Worm (Caenorhabditis elegans): Measurements from ENCODE around the gene C52B9.10.

DNA sequence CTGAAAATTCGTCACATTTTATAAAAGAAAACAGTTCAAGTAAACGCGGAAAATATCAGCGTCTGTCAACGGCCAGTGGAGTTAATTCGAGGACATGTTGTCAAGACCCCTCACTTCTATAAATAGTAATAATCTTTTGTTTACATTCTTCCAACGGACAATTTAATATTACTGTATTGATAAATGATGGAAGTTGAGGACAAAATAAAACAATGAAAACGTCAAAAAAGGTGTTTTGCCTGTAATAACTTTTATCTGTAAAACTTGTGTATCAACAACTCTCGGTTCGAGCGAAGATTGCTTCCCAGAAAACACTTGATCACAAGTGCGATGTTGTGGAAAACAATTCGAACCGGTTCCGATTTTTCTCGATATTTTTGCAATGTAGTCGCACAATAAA, 25.3 kb upstream of the C52B9.10 start:
- TF ChIP-seq B0310.2 (tag; optimal IDR thresholded peaks at IDR 0.05) = no peak
- no peak for TF ChIP-seq ama-1 (optimal IDR thresholded peaks at IDR 0.05)
- TF ChIP-seq tbx-37 (GFP tag; conservative IDR thresholded peaks at IDR 0.05) = no peak
- TF ChIP-seq ceh-13 (GFP tag; optimal IDR thresholded peaks at IDR 0.05) = no peak
- no peak for TF ChIP-seq hmg-4 (GFP tag; optimal IDR thresholded peaks at IDR 0.05)

All from whole organism, early embryonic.